Worm (Caenorhabditis elegans) whole organism, L4 larva: ENCODE data around the gene F21A3.11.

ENCODE experiments used
- arid-1 ChIP-seq: fragments of 200-800 bp; sonication (Bioruptor generic); conservative IDR thresholded peaks from 2 replicates; pipeline ENCODE4 v1.3.6; 2022; ENCODE audit warnings: missing genetic modification reagents, missing genetic modification characterization, missing compliant biosample characterization
- fos-1 ChIP-seq: fragments of 150-350 bp; optimal IDR thresholded peaks from 2 replicates; lab custom pipeline; 2014; ENCODE audit warnings: missing biosample characterization, missing genetic modification characterization
- lir-3 ChIP-seq: sonication (generic microtip); optimal IDR thresholded peaks from 2 replicates; lab custom pipeline; 2016; ENCODE audit warnings: mild to moderate bottlenecking, missing genetic modification characterization, missing compliant biosample characterization
- pha-4 ChIP-seq, 2 experiments: fragments of 150-350 bp in 1 of 2; fragments of 200-800 bp in 1 of 2; sonication (Bioruptor generic) in 1 of 2; IDR thresholded peaks in 1 of 2; optimal IDR thresholded peaks in 1 of 2; 2 replicates each; pipeline versions ENCODE4 v1.3.6 to Lab custom; 2014 to 2022; ENCODE audit warnings: missing genetic modification characterization in 2 of 2, missing genetic modification reagents in 2 of 2, missing biosample characterization in 1 of 2, missing compliant biosample characterization in 1 of 2
- unc-39 ChIP-seq: sonication (generic microtip); optimal IDR thresholded peaks from 2 replicates; lab custom pipeline; 2017; ENCODE audit warnings: missing biosample characterization, missing genetic modification characterization
- unc-62 ChIP-seq, 3 experiments: fragments of 150-350 bp in 1 of 3; sonication (generic microtip); optimal IDR thresholded peaks in 2 of 3; peaks in 1 of 3; 1 replicate in 1 of 3; 2 replicates in 2 of 3; lab custom pipeline; 2014 to 2017; ENCODE audit warnings: missing biosample characterization in 3 of 3, missing genetic modification characterization in 3 of 3, missing genetic modification reagents in 3 of 3, missing genotype in 1 of 3

- TF ChIP-seq pha-4 (GFP tag; IDR thresholded peaks at IDR 0.05; lab: Robert Waterston, UW) (no peak), pha-4 (tag; optimal IDR thresholded peaks at IDR 0.05; lab: Kevin White, UChicago) (no peak), unc-39 (no peak), unc-62 (GFP tag; optimal IDR thresholded peaks at IDR 0.05 in 1 of 2; lab: Kevin White, UChicago) (no peak), unc-62 (tag; optimal IDR thresholded peaks at IDR 0.05; lab: Kevin White, UChicago) (no peak), lir-3 (no peak), fos-1 (tag; lab: Kevin White, UChicago) (no peak), arid-1 (GFP tag; lab: Robert Waterston, UW) (no peak)
Observed at ce11 chrV:15562541-15562940, 29.5 kb upstream of the F21A3.11 start.
